Fruit fly (Drosophila melanogaster): ENCODE results near the gene Dhps.

DNA sequence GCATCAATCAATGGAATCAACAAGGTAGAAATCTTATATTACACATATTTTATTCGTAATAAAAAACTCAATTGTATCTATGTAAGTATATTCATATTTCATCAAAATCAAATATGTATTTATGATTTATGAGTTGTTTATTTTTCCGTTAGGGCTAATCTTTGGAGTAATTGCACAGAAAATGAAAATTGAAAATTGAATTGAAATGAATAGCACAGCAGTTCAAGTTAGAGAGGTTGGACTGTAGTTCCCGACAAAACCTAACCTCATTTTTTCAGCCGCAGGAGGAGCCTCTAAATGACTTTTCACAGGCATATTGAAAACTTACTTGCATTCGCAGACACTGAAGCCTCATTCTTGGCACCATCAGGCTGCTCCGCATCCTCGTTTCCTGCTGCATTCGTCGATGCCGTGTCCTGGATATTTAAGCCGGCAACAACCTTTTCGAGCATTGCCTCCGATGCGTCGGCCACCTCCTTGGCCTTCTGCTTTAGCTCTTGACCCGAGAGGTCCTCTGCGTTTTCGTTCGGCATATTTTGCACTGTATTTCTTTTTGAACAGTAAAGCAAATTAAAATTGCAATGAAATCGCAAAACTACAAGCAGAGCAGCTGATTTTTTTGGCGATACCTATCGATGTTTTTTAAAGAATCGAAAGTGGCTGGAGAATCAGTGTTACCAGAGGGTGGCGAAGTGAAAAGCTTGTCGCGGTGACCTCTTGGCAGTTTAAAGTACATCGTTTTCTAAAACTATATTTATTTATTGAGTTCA, 20.0 kb upstream of the Dhps start, which contains the start of gene Nmt:
- TF ChIP-seq CG31627 (GFP tag; optimal IDR thresholded peaks at IDR 0.05) = peak; percentile 37
- peak; percentile 58; the same call in 1 of the 3 replicates for TF ChIP-seq CG6163 (GFP tag; IDR thresholded peaks at IDR 0.05)
- TF ChIP-seq CG16779 (tag; optimal IDR thresholded peaks at IDR 0.05) = no peak
- no peak for TF ChIP-seq CG3032 (tag; optimal IDR thresholded peaks at IDR 0.05)
- no peak for TF ChIP-seq Hr4 (GFP tag; optimal IDR thresholded peaks at IDR 0.05)
- TF ChIP-seq fd85E (GFP tag; optimal IDR thresholded peaks at IDR 0.05) = no peak
- TF ChIP-seq cyc (GFP tag; optimal IDR thresholded peaks at IDR 0.05) = no peak
- TF ChIP-seq achi (GFP tag; optimal IDR thresholded peaks at IDR 0.05) = peak; percentile 44
- no peak for TF ChIP-seq CG10669 (GFP tag; optimal IDR thresholded peaks at IDR 0.05)
- no peak for TF ChIP-seq Met (GFP tag; optimal IDR thresholded peaks at IDR 0.05)
- TF ChIP-seq Eip78C (GFP tag) = peak; percentile 33
- TF ChIP-seq Gug (GFP tag; IDR thresholded peaks at IDR 0.05) = no peak
- no peak for TF ChIP-seq Sox102F (GFP tag; optimal IDR thresholded peaks at IDR 0.05)

Data from whole organism, prepupa.